Worm (Caenorhabditis elegans) whole organism, L1 larva: Measurements from ENCODE around the gene hpo-19.

Source experiments
- F16B12.6 ChIP-seq: fragments of 150-350 bp; optimal IDR thresholded peaks from 2 replicates; lab custom pipeline; 2014; ENCODE audit warnings: missing biosample characterization, missing genetic modification characterization
- ama-1 ChIP-seq: fragments of 150-350 bp; optimal IDR thresholded peaks from 2 replicates; lab custom pipeline; 2014
- fkh-10 ChIP-seq: sonication (generic microtip); optimal IDR thresholded peaks from 2 replicates; lab custom pipeline; 2017; ENCODE audit warnings: missing biosample characterization, missing genetic modification reagents, missing genetic modification characterization
- fkh-8 ChIP-seq: sonication (generic microtip); optimal IDR thresholded peaks from 2 replicates; lab custom pipeline; 2016; ENCODE audit warnings: mild to moderate bottlenecking, missing genetic modification characterization, missing compliant biosample characterization
- fos-1 ChIP-seq: fragments of 150-350 bp; optimal IDR thresholded peaks from 2 replicates; lab custom pipeline; 2014; ENCODE audit warnings: missing biosample characterization, missing genetic modification characterization
- lsy-2 ChIP-seq, 2 experiments: fragments of 150-350 bp; optimal IDR thresholded peaks; 2 replicates each; lab custom pipeline; 2014; ENCODE audit warnings: missing biosample characterization in 2 of 2, missing genetic modification characterization in 2 of 2
- mab-9 ChIP-seq: fragments of 200-800 bp; sonication (Bioruptor generic); IDR thresholded peaks from 2 replicates; pipeline ENCODE4 v1.3.6; 2022; ENCODE audit warnings: missing genetic modification reagents, missing genetic modification characterization, missing compliant biosample characterization
- mdl-1 ChIP-seq, 2 experiments: fragments of 150-350 bp; optimal IDR thresholded peaks; 2 replicates each; lab custom pipeline; 2014 to 2017; ENCODE audit warnings: missing biosample characterization in 2 of 2, missing genetic modification characterization in 2 of 2, inconsistent platforms in 1 of 2
- nhr-11 ChIP-seq: fragments of 150-350 bp; optimal IDR thresholded peaks from 2 replicates; lab custom pipeline; 2014; ENCODE audit warnings: missing biosample characterization, missing genetic modification characterization
- nhr-237 ChIP-seq: fragments of 150-350 bp; optimal IDR thresholded peaks from 2 replicates; lab custom pipeline; 2014; ENCODE audit warnings: missing biosample characterization, missing genetic modification characterization
- nhr-77 ChIP-seq: fragments of 150-350 bp; optimal IDR thresholded peaks from 2 replicates; lab custom pipeline; 2014; ENCODE audit warnings: missing biosample characterization, missing genetic modification characterization
- snpc-4 ChIP-seq: fragments of 150-350 bp; optimal IDR thresholded peaks from 2 replicates; lab custom pipeline; 2014; ENCODE audit warnings: missing biosample characterization, missing genetic modification characterization
- unc-62 ChIP-seq: fragments of 150-350 bp; optimal IDR thresholded peaks from 2 replicates; lab custom pipeline; 2014; ENCODE audit warnings: missing biosample characterization, missing genetic modification reagents, missing genetic modification characterization
- zag-1 ChIP-seq: fragments of 150-350 bp; optimal IDR thresholded peaks from 2 replicates; lab custom pipeline; 2014; ENCODE audit warnings: missing biosample characterization, missing genetic modification characterization

DNA sequence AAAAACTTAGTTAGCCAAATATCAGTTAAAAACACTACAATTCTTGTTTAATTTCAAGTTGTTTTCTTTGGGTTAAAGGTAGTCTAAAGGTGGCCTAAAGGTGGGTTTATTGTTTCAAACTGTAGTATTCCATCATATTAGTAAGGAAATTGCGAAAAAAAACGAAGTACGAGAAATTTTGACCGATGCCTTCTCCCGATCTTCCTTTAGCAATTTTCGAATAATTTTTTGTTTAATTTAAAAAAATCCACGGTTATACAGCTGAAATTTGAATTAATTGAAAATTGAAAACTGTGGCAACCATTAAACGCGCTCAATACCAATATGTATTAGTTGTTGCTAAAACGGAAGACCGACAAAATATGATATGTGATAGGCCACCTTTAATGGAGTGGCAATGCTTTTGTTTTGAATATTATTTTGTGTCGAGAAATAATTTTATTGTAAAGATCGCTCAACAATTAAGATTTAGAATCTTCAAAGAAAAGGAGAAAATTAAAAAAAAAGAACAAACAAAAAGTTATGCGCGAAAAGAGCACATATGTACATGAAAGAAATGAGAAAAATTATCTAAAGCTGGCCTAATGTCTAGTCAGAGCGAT, 35.4 kb upstream of the hpo-19 start:
- TF ChIP-seq snpc-4 (no peak), F16B12.6 (tag; lab: Kevin White, UChicago) (no peak), nhr-237 (tag; lab: Kevin White, UChicago) (no peak), fos-1 (tag; lab: Kevin White, UChicago) (no peak), unc-62 (GFP tag; lab: Kevin White, UChicago) (no peak), nhr-77 (tag; lab: Kevin White, UChicago) (no peak), ama-1 (lab: Kevin White, UChicago) (no peak), nhr-11 (no peak), fkh-10 (GFP tag; lab: Kevin White, UChicago) (no peak), mdl-1 (tag; optimal IDR thresholded peaks at IDR 0.05; lab: Kevin White, UChicago) (no peak), mab-9 (no peak), zag-1 (tag; lab: Kevin White, UChicago) (no peak), fkh-8 (no peak), lsy-2 (tag; optimal IDR thresholded peaks at IDR 0.05; lab: Kevin White, UChicago) (no peak)
